Worm (Caenorhabditis elegans): ENCODE data around the gene rab-28.

rab-28 gene

ce11 chrIV:9264513-9264912 is 20.7 kb upstream of the rab-28 start:
- TF ChIP-seq jun-1 (tag; optimal IDR thresholded peaks at IDR 0.05) (no peak), elt-2 (tag; optimal IDR thresholded peaks at IDR 0.05) (no peak), zag-1 (tag; optimal IDR thresholded peaks at IDR 0.05) (no peak), tbx-2 (tag; optimal IDR thresholded peaks at IDR 0.05) (no peak), aly-2 (tag; optimal IDR thresholded peaks at IDR 0.05) (no peak), nhr-11 (tag; optimal IDR thresholded peaks at IDR 0.05) (no peak), skn-1 (tag; optimal IDR thresholded peaks at IDR 0.05) (no peak), egl-27 (tag; optimal IDR thresholded peaks at IDR 0.05) (no peak), unc-62 (GFP tag; optimal IDR thresholded peaks at IDR 0.05) (no peak), nhr-77 (tag; optimal IDR thresholded peaks at IDR 0.05) (no peak)

ce11 chrIV:9263812-9264320 is 20.1 kb upstream of the rab-28 start, which contains the start of gene flh-1:
TSS of gene flh-1 (minus strand) at chrIV:9264270.
- TF ChIP-seq fkh-2 (tag; optimal IDR thresholded peaks at IDR 0.05) (no peak), nhr-28 (tag; optimal IDR thresholded peaks at IDR 0.05) (no peak), ama-1 (optimal IDR thresholded peaks at IDR 0.05) (no peak), lin-15B (tag; optimal IDR thresholded peaks at IDR 0.05) (no peak), eor-1 (tag; optimal IDR thresholded peaks at IDR 0.05) (no peak), hmg-11 (tag; optimal IDR thresholded peaks at IDR 0.05) (no peak), nhr-76 (tag; optimal IDR thresholded peaks at IDR 0.05) (no peak), sea-2 (GFP tag; optimal IDR thresholded peaks at IDR 0.05) (no peak), ceh-82 (tag; optimal IDR thresholded peaks at IDR 0.05) (no peak), jun-1 (tag; optimal IDR thresholded peaks at IDR 0.05) (no peak), egl-27 (tag; optimal IDR thresholded peaks at IDR 0.05) (no peak), pha-4 (tag; optimal IDR thresholded peaks at IDR 0.05) (no peak), daf-12 (tag; optimal IDR thresholded peaks at IDR 0.05) (no peak), elt-1 (tag; optimal IDR thresholded peaks at IDR 0.05) (no peak), ztf-11 (tag; optimal IDR thresholded peaks at IDR 0.05) (no peak), ZK546.5 (tag; optimal IDR thresholded peaks at IDR 0.05) (no peak)

DNA sequence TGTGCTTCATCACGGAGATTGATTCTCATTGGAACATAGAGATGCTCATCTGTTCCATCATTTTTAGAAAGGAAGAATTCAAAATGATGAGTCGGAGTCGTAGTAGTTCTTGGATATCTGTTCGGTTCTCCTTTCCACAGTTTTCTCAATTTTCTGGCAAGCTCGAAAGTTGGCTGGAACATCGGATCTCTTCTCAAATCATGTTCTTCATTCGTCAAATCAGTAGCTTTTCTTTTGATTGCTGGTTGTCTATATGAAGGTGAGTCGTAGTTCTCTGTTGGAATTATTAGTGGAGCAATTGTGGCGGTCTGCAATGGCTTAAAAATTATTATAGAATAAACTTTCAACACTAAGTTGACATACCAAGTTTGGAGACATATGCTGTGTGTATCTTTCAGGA is 18.5 kb upstream of the rab-28 start:
- TF ChIP-seq nhr-237 (tag; optimal IDR thresholded peaks at IDR 0.05) (no peak), nhr-77 (tag; optimal IDR thresholded peaks at IDR 0.05) (no peak), hmg-11 (tag; optimal IDR thresholded peaks at IDR 0.05) (no peak), pqm-1 (tag; optimal IDR thresholded peaks at IDR 0.05) (no peak), nhr-23 (tag; optimal IDR thresholded peaks at IDR 0.05) (no peak), nhr-76 (tag; optimal IDR thresholded peaks at IDR 0.05) (no peak), unc-62 (GFP tag; optimal IDR thresholded peaks at IDR 0.05) (no peak), aly-2 (tag; optimal IDR thresholded peaks at IDR 0.05) (no peak), nhr-43 (tag; optimal IDR thresholded peaks at IDR 0.05; ENCODE audit: poor library complexity, severe bottlenecking) (no peak), ztf-4 (tag; optimal IDR thresholded peaks at IDR 0.05) (no peak), tbx-2 (tag; optimal IDR thresholded peaks at IDR 0.05) (no peak)

DNA sequence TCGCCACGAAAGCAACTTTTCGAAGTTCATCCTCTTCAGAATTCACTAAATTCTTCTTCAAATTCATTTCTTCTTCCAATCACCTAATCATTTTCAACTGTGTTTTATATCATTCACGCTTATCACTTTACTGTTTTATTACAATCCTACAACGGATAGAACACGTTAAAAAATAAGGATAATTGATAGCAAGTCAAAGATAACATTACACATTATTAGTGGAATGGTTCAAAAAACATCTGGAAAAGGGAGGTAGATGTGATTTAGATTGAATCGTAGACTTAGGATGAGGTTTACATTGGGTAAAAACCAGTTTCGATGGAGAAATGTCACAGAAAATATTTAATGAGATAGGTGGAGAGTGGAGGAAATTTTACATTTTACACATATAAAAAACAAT is 17.9 kb upstream of the rab-28 start, which contains the start of gene col-120:
TSS of gene col-120 (minus strand) at position 101 of the 400 bp plus-strand sequence.
- no peak for TF ChIP-seq mml-1 (tag; optimal IDR thresholded peaks at IDR 0.05)
- TF ChIP-seq eor-1 (tag; optimal IDR thresholded peaks at IDR 0.05): no peak
- TF ChIP-seq lin-39 (tag; optimal IDR thresholded peaks at IDR 0.05): no peak
- TF ChIP-seq nhr-43 (tag; optimal IDR thresholded peaks at IDR 0.05; ENCODE audit: poor library complexity, severe bottlenecking): no peak
- no peak for TF ChIP-seq fos-1 (tag; optimal IDR thresholded peaks at IDR 0.05)
- no peak for TF ChIP-seq ztf-11 (tag; optimal IDR thresholded peaks at IDR 0.05)
- no peak for TF ChIP-seq elt-3 (tag; optimal IDR thresholded peaks at IDR 0.05)
- no peak for TF ChIP-seq ceh-28 (tag; optimal IDR thresholded peaks at IDR 0.05)
- TF ChIP-seq skn-1 (tag; optimal IDR thresholded peaks at IDR 0.05): no peak
- no peak for TF ChIP-seq elt-2 (tag; optimal IDR thresholded peaks at IDR 0.05)
- TF ChIP-seq ceh-9 (tag; optimal IDR thresholded peaks at IDR 0.05): no peak
- TF ChIP-seq fkh-10 (GFP tag; optimal IDR thresholded peaks at IDR 0.05): no peak
- TF ChIP-seq ztf-4 (tag; optimal IDR thresholded peaks at IDR 0.05): no peak
- TF ChIP-seq fkh-2 (tag; optimal IDR thresholded peaks at IDR 0.05): no peak
- no peak for TF ChIP-seq nhr-11 (tag; optimal IDR thresholded peaks at IDR 0.05)
- no peak for TF ChIP-seq ceh-16 (tag; optimal IDR thresholded peaks at IDR 0.05)
